Fruit fly (Drosophila melanogaster) whole organism, wandering third instar larva: ENCODE measurements around the gene Ada2a.

Source experiments
- Abd-B ChIP-seq: fragments of >200 bp; optimal IDR thresholded peaks from 2 replicates; lab custom pipeline; 2017; ENCODE audit warnings: missing biosample characterization, missing genetic modification characterization
- CG32264 ChIP-seq: fragments of 200-800 bp; sonication (Bioruptor generic); optimal IDR thresholded peaks from 2 replicates; lab custom pipeline; 2016; ENCODE audit warnings: missing biosample characterization, missing genetic modification characterization
- CG9705 ChIP-seq: fragments of 200-800 bp; sonication (Bioruptor generic); optimal IDR thresholded peaks from 2 replicates; lab custom pipeline; 2018; ENCODE audit warnings: missing biosample characterization, mild to moderate bottlenecking, missing genetic modification characterization
- CrebA ChIP-seq: fragments of 200-800 bp; sonication (Bioruptor generic); optimal IDR thresholded peaks from 2 replicates; lab custom pipeline; 2016; ENCODE audit warnings: missing biosample characterization, mild to moderate bottlenecking, missing genetic modification characterization, borderline replicate concordance
- Dfd ChIP-seq: fragments of >200 bp; optimal IDR thresholded peaks from 2 replicates; lab custom pipeline; 2017; ENCODE audit warnings: missing biosample characterization, missing genetic modification characterization
- GATAd ChIP-seq: sonication (Bioruptor generic); optimal IDR thresholded peaks from 2 replicates; lab custom pipeline; 2016; ENCODE audit warnings: missing biosample characterization, missing genetic modification characterization
- HLH106 ChIP-seq: fragments of 200-800 bp; optimal IDR thresholded peaks from 3 replicates; lab custom pipeline; 2019; ENCODE audit warnings: missing biosample characterization, mild to moderate bottlenecking, missing genetic modification characterization, moderate library complexity
- Hnf4 ChIP-seq: fragments of 200-800 bp; sonication (Bioruptor generic); optimal IDR thresholded peaks from 2 replicates; lab custom pipeline; 2016; ENCODE audit warnings: missing biosample characterization, mild to moderate bottlenecking, missing genetic modification characterization
- Hr78 ChIP-seq: fragments of >200 bp; optimal IDR thresholded peaks from 2 replicates; lab custom pipeline; 2017; ENCODE audit warnings: missing biosample characterization, missing genetic modification characterization
- Hr83 ChIP-seq: fragments of 200-300 bp; sonication (Bioruptor generic); optimal IDR thresholded peaks from 2 replicates; lab custom pipeline; 2016; ENCODE audit warnings: missing biosample characterization, mild to moderate bottlenecking, missing genetic modification characterization, moderate library complexity; ENCODE audit not compliant: poor library complexity, severe bottlenecking
- Jra ChIP-seq: sonication (Bioruptor generic); optimal IDR thresholded peaks from 2 replicates; lab custom pipeline; 2016; ENCODE audit warnings: missing biosample characterization, missing genetic modification characterization
- Mio ChIP-seq: sonication (Bioruptor generic); optimal IDR thresholded peaks from 2 replicates; lab custom pipeline; 2016; ENCODE audit warnings: missing biosample characterization, missing genetic modification characterization
- OdsH ChIP-seq: fragments of 200-800 bp; sonication (Bioruptor generic); optimal IDR thresholded peaks from 2 replicates; lab custom pipeline; 2016; ENCODE audit warnings: missing biosample characterization, mild to moderate bottlenecking, missing genetic modification characterization
- Rel ChIP-seq, 2 experiments: fragments of 200-800 bp; sonication (Bioruptor generic) in 1 of 2; optimal IDR thresholded peaks; 2 replicates in 1 of 2; 3 replicates in 1 of 2; lab custom pipeline; 2016 to 2019; ENCODE audit warnings: mild to moderate bottlenecking in 2 of 2, missing biosample characterization in 2 of 2, missing genetic modification characterization in 2 of 2, moderate library complexity in 1 of 2
- Sp1 ChIP-seq: fragments of 200-800 bp; sonication (Bioruptor generic); optimal IDR thresholded peaks from 3 replicates; lab custom pipeline; 2019; ENCODE audit warnings: missing biosample characterization, mild to moderate bottlenecking, missing genetic modification characterization, moderate library complexity
- Vsx2 ChIP-seq: fragments of 200-300, 225-300 bp; sonication (Bioruptor generic); optimal IDR thresholded peaks from 2 replicates; lab custom pipeline; 2018; ENCODE audit warnings: missing biosample characterization, missing genetic modification characterization; ENCODE audit not compliant: partially characterized antibody
- br ChIP-seq: fragments of 200-800 bp; sonication (Bioruptor generic); optimal IDR thresholded peaks from 2 replicates; lab custom pipeline; 2016; ENCODE audit warnings: missing biosample characterization, missing genetic modification characterization
- brk ChIP-seq: fragments of 200-800 bp; sonication (Bioruptor generic); optimal IDR thresholded peaks from 2 replicates; lab custom pipeline; 2016; ENCODE audit warnings: missing biosample characterization, mild to moderate bottlenecking, missing genetic modification characterization
- dmrt93B ChIP-seq: fragments of 200-800 bp; sonication (Bioruptor generic); optimal IDR thresholded peaks from 2 replicates; lab custom pipeline; 2018; ENCODE audit warnings: missing biosample characterization, mild to moderate bottlenecking, missing genetic modification characterization
- dsf ChIP-seq: sonication (Bioruptor generic); optimal IDR thresholded peaks from 2 replicates; lab custom pipeline; 2016; ENCODE audit warnings: missing biosample characterization, missing genetic modification characterization, borderline replicate concordance
- ey ChIP-seq: fragments of 200-800 bp; sonication (Bioruptor generic); optimal IDR thresholded peaks from 2 replicates; lab custom pipeline; 2016; ENCODE audit warnings: missing biosample characterization, missing genetic modification characterization
- foxo ChIP-seq, 2 experiments: fragments of 200-800 bp; sonication (Bioruptor generic); optimal IDR thresholded peaks; 2 replicates in 1 of 2; 3 replicates in 1 of 2; lab custom pipeline; 2016 to 2017; ENCODE audit warnings: missing biosample characterization in 2 of 2, missing genetic modification characterization in 2 of 2
- h ChIP-seq: fragments of 200-800 bp; sonication (Bioruptor generic); optimal IDR thresholded peaks from 3 replicates; lab custom pipeline; 2016; ENCODE audit warnings: missing biosample characterization, mild to moderate bottlenecking, missing genetic modification characterization
- jim ChIP-seq: fragments of 175-275, 200-325 bp; sonication (Bioruptor generic); optimal IDR thresholded peaks from 2 replicates; lab custom pipeline; 2016; ENCODE audit warnings: missing biosample characterization, mild to moderate bottlenecking, missing genetic modification characterization
- psq ChIP-seq: fragments of 200-800 bp; sonication (Bioruptor generic); optimal IDR thresholded peaks from 3 replicates; lab custom pipeline; 2017; ENCODE audit warnings: missing biosample characterization, mild to moderate bottlenecking, missing genetic modification characterization, moderate library complexity
- rgr ChIP-seq: fragments of 200-800 bp; sonication (Bioruptor generic); optimal IDR thresholded peaks from 3 replicates; lab custom pipeline; 2016; ENCODE audit warnings: missing biosample characterization, mild to moderate bottlenecking, missing genetic modification characterization
- sage ChIP-seq: fragments of 200-800 bp; sonication (Bioruptor generic); optimal IDR thresholded peaks from 2 replicates; lab custom pipeline; 2016; ENCODE audit warnings: missing biosample characterization, mild to moderate bottlenecking, missing genetic modification characterization
- sv ChIP-seq: fragments of 200-800 bp; sonication (Bioruptor generic); optimal IDR thresholded peaks from 3 replicates; lab custom pipeline; 2016; ENCODE audit warnings: missing biosample characterization, missing genetic modification characterization
- tai ChIP-seq: sonication (Bioruptor generic); optimal IDR thresholded peaks from 2 replicates; lab custom pipeline; 2016; ENCODE audit warnings: missing biosample characterization, missing genetic modification characterization
- woc ChIP-seq: sonication (Bioruptor generic); optimal IDR thresholded peaks from 2 replicates; lab custom pipeline; 2016; ENCODE audit warnings: missing biosample characterization, mild to moderate bottlenecking, missing genetic modification characterization

The Ada2a gene

dm6 chr3R:18266665-18267064 is 11.4 kb upstream of the Ada2a start:
- TF ChIP-seq Abd-B (no peak), ey (GFP tag; lab: Kevin White, UChicago) (no peak), CrebA (GFP tag; lab: Kevin White, UChicago) (no peak), psq (GFP tag; lab: Kevin White, UChicago) (no peak), jim (no peak), Vsx2 (GFP tag; lab: Kevin White, UChicago) (peak; percentile 44), Rel (GFP tag; optimal IDR thresholded peaks at IDR 0.05; lab: Kevin White, UChicago) (no peak), Rel (tag; optimal IDR thresholded peaks at IDR 0.05; lab: Kevin White, UChicago) (no peak), foxo (GFP tag; optimal IDR thresholded peaks at IDR 0.05; lab: Kevin White, UChicago) (no peak), HLH106 (no peak)

- TF ChIP-seq Hnf4 (GFP tag; lab: Kevin White, UChicago), result no peak
- TF ChIP-seq CG9705, result no peak
- TF ChIP-seq CrebA (GFP tag; lab: Kevin White, UChicago), result no peak
- no peak for TF ChIP-seq tai (GFP tag; lab: Kevin White, UChicago)
- TF ChIP-seq brk (GFP tag; lab: Kevin White, UChicago), result no peak
- TF ChIP-seq Rel (GFP tag; optimal IDR thresholded peaks at IDR 0.05; lab: Kevin White, UChicago), result no peak
- TF ChIP-seq Rel (tag; optimal IDR thresholded peaks at IDR 0.05; lab: Kevin White, UChicago), result no peak
- no peak for TF ChIP-seq Sp1 (GFP tag; lab: Kevin White, UChicago)
- TF ChIP-seq CG32264 (GFP tag; lab: Kevin White, UChicago), result no peak
- no peak for TF ChIP-seq dsf (GFP tag; lab: Kevin White, UChicago)
- no peak for TF ChIP-seq Mio (GFP tag; lab: Kevin White, UChicago)
- no peak for TF ChIP-seq foxo (GFP tag; optimal IDR thresholded peaks at IDR 0.05; lab: Kevin White, UChicago)
Observed at dm6 chr3R:18265275-18265674, 10.0 kb upstream of the Ada2a start.

DNA sequence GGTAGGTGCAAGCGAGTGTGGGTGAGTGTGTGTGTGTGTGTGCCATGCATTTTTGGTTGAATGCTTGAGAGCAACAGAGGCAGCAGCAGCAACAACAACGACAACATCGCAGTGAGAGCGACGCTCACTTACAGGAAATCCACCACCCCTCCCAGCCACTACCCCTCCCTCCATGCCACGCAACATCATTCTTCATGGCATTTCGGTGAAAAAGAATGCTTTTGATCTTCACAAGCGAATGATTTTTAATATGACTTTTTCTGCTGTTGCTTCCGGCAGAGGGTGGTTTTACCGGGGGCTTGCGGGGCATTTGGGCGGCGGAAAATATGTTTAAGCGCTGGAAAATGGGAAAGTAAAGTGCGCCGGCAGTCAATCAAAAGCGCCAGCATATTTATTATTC is 6.3 kb upstream of the Ada2a start:
- TF ChIP-seq br (no peak), dsf (GFP tag; lab: Kevin White, UChicago) (no peak), CG32264 (GFP tag; lab: Kevin White, UChicago) (no peak), h (no peak), CrebA (GFP tag; lab: Kevin White, UChicago) (no peak)

DNA sequence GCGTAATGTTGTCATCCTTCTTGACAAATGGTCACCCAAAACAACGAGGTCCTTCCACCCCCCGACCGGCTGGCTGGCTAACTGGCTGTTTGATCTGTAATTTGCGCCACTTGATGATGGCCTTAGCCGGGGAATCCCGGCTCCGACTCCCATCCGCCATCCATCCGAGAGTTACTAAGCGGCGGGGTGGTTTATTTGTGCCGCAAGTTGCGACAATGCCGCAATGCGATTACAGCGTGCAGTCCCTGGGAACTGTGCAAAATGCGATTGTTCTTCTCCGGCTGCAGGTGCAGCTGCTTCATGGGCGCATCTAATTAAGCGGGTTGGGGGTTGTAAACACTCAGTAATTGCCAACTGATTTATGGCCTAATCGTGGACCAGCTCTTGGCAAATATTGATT is 4.7 kb upstream of the Ada2a start:
- TF ChIP-seq Hr83 (GFP tag; lab: Kevin White, UChicago) (no peak), Abd-B (no peak), dsf (GFP tag; lab: Kevin White, UChicago) (no peak), h (no peak), brk (GFP tag; lab: Kevin White, UChicago) (no peak), sage (GFP tag; lab: Kevin White, UChicago) (no peak)

DNA sequence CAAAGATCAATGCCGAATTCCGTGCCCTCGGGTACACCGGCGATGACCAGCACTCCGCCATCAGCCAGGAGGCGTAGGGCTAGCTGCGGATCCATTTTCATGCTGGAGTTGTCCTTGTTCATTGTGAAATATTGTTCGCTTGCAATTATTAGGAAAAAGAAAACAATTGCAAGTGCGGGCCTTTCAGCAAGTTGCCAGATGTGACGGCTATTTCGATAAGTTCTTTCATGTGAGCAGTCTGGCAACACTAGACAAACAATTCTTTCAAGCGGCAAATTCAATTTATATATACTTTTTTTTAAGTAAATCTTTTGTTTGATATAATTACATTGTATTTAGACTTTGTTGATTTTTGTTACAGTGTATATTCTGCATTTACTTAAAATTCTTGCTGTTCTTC is 2.7 kb downstream of the Ada2a start, which contains the start of gene CG12320:
Gene CG12320 (minus strand): TSS at position 157 of the 400 bp plus-strand sequence.
- TF ChIP-seq dsf (GFP tag; lab: Kevin White, UChicago) (no peak), Jra (GFP tag; lab: Kevin White, UChicago) (no peak), dmrt93B (GFP tag; lab: Kevin White, UChicago) (no peak)

DNA sequence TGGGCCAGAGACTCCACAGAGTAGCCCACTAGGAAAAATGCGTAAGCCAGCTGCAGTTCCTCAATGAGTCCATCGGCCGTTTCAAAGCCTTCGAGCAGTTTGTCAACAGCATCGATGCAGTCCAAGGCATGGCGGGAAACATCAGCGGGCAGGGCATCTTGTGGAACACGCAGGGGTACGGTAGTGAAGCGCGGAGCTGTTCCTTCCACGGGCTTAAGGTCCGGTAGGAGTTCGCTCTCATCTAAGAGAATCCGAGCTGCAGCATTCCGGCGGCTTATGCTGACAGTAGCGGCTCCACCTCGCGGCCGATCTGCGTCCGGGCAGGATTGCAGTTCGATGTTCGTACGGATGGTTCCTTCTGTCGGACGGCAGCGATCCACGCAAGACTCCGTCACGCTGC is 3.4 kb downstream of the Ada2a start:
- TF ChIP-seq tai (GFP tag; lab: Kevin White, UChicago) (no peak), rgr (GFP tag; lab: Kevin White, UChicago) (no peak), OdsH (GFP tag; lab: Kevin White, UChicago) (no peak), Rel (GFP tag; optimal IDR thresholded peaks at IDR 0.05; lab: Kevin White, UChicago) (no peak), Rel (tag; optimal IDR thresholded peaks at IDR 0.05; lab: Kevin White, UChicago) (no peak), Vsx2 (GFP tag; lab: Kevin White, UChicago) (no peak), dmrt93B (GFP tag; lab: Kevin White, UChicago) (no peak), psq (GFP tag; lab: Kevin White, UChicago) (no peak), Hr78 (GFP tag; lab: Kevin White, UChicago) (no peak), CG32264 (GFP tag; lab: Kevin White, UChicago) (no peak), Jra (GFP tag; lab: Kevin White, UChicago) (no peak), Dfd (GFP tag; lab: Kevin White, UChicago) (no peak), sv (GFP tag; lab: Kevin White, UChicago) (no peak), GATAd (GFP tag; lab: Kevin White, UChicago) (no peak), foxo (GFP tag; optimal IDR thresholded peaks at IDR 0.05; lab: Kevin White, UChicago) (no peak), woc (GFP tag; lab: Kevin White, UChicago) (no peak)
